Fruit fly (Drosophila melanogaster) whole organism, embryonic: ENCODE data around the gene CG15418.
A peak's percentile ranks its signal among the peaks of the same experiment; 100 is the strongest.

Source experiments
- ATbp ChIP-seq: fragments of 200-800 bp; sonication (Bioruptor generic); optimal IDR thresholded peaks from 2 replicates; lab custom pipeline; 2017; ENCODE audit warnings: missing biosample characterization, mild to moderate bottlenecking, missing genetic modification characterization, missing genetic modification reagents
- CG10209 ChIP-seq: fragments of 200-800 bp; sonication (Bioruptor generic); optimal IDR thresholded peaks from 3 replicates; lab custom pipeline; 2017; ENCODE audit warnings: missing biosample characterization, mild to moderate bottlenecking, missing genetic modification characterization, missing genetic modification reagents
- CG10321 ChIP-seq: fragments of 200-800 bp; sonication (Bioruptor generic); IDR thresholded peaks from 2 replicates; pipeline ENCODE4 v1.3.6; 2022; ENCODE audit warnings: missing biosample characterization, missing genetic modification characterization
- CG10431 ChIP-seq: fragments of 200-800 bp; sonication (Bioruptor generic); optimal IDR thresholded peaks from 3 replicates; lab custom pipeline; 2018; ENCODE audit warnings: missing biosample characterization, mild to moderate bottlenecking, missing genetic modification characterization
- CG11696 ChIP-seq: fragments of 200-800 bp; sonication (Bioruptor generic); IDR thresholded peaks from 2 replicates; pipeline ENCODE4 v1.3.6; 2022; ENCODE audit warnings: missing biosample characterization, missing genetic modification characterization
- CG12219 ChIP-seq: fragments of 200-800 bp; sonication (Bioruptor generic); optimal IDR thresholded peaks from 3 replicates; lab custom pipeline; 2018; ENCODE audit warnings: missing biosample characterization, mild to moderate bottlenecking, missing genetic modification characterization
- CG13894 ChIP-seq: fragments of 200-800 bp; sonication (Bioruptor generic); optimal IDR thresholded peaks from 3 replicates; lab custom pipeline; 2018; ENCODE audit warnings: missing biosample characterization, mild to moderate bottlenecking, missing genetic modification characterization, moderate library complexity
- CG15696 ChIP-seq: fragments of 200-800 bp; sonication (Bioruptor generic); optimal IDR thresholded peaks from 2 replicates; lab custom pipeline; 2019; ENCODE audit warnings: missing biosample characterization, mild to moderate bottlenecking, missing genetic modification characterization, moderate library complexity
- CG18619 ChIP-seq: fragments of 200-800 bp; sonication (Bioruptor generic); optimal IDR thresholded peaks from 3 replicates; lab custom pipeline; 2017; ENCODE audit warnings: missing biosample characterization, mild to moderate bottlenecking, missing genetic modification characterization
- CG31224 ChIP-seq: fragments of 200-800 bp; sonication (Bioruptor generic); IDR thresholded peaks from 2 replicates; pipeline ENCODE4 v1.3.6; 2022; ENCODE audit warnings: missing biosample characterization, missing genetic modification characterization
- CG3281 ChIP-seq: fragments of 200-800 bp; sonication (Bioruptor generic); optimal IDR thresholded peaks from 3 replicates; lab custom pipeline; 2017; ENCODE audit warnings: missing biosample characterization, mild to moderate bottlenecking, missing genetic modification characterization
- CG3726 ChIP-seq: fragments of 200-800 bp; sonication (Bioruptor generic); IDR thresholded peaks from 3 replicates; pipeline ENCODE4, ENCODE4 v1.3.6; 2022; ENCODE audit warnings: missing biosample characterization, missing genetic modification characterization
- CG4707 ChIP-seq: fragments of 200-800 bp; sonication (Bioruptor generic); optimal IDR thresholded peaks from 2 replicates; lab custom pipeline; 2018; ENCODE audit warnings: missing biosample characterization, mild to moderate bottlenecking, missing genetic modification characterization, moderate library complexity
- CG4820 ChIP-seq: fragments of 200-800 bp; sonication (Bioruptor generic); optimal IDR thresholded peaks from 3 replicates; lab custom pipeline; 2016; ENCODE audit warnings: missing biosample characterization, missing genetic modification characterization
- CG9215 ChIP-seq: fragments of 200-800 bp; sonication (Bioruptor generic); IDR thresholded peaks from 2 replicates; pipeline ENCODE4 v1.3.6; 2022; ENCODE audit warnings: missing biosample characterization, missing genetic modification characterization
- CG9727 ChIP-seq: fragments of 200-800 bp; sonication (Bioruptor generic); optimal IDR thresholded peaks from 3 replicates; lab custom pipeline; 2017; ENCODE audit warnings: missing biosample characterization, mild to moderate bottlenecking, missing genetic modification characterization
- CG9817 ChIP-seq: fragments of 200-800 bp; sonication (Bioruptor generic); optimal IDR thresholded peaks from 2 replicates; lab custom pipeline; 2018; ENCODE audit warnings: missing biosample characterization, mild to moderate bottlenecking, missing genetic modification characterization, moderate library complexity
- Gsc ChIP-seq: fragments of 200-800 bp; sonication (Bioruptor generic); IDR thresholded peaks from 2 replicates; pipeline ENCODE4 v1.3.6; 2022; ENCODE audit warnings: missing biosample characterization, missing genetic modification characterization
- Hey ChIP-seq: fragments of 200-800 bp; sonication (Bioruptor generic); optimal IDR thresholded peaks from 3 replicates; lab custom pipeline; 2018; ENCODE audit warnings: missing biosample characterization, mild to moderate bottlenecking, missing genetic modification characterization
- Nf-YB ChIP-seq: fragments of 200-800 bp; sonication (Bioruptor generic); optimal IDR thresholded peaks from 3 replicates; lab custom pipeline; 2019; ENCODE audit warnings: missing biosample characterization, mild to moderate bottlenecking, missing genetic modification characterization, moderate library complexity
- Nf-YC ChIP-seq: fragments of 200-800 bp; optimal IDR thresholded peaks from 3 replicates; lab custom pipeline; 2019; ENCODE audit warnings: missing biosample characterization, mild to moderate bottlenecking, missing genetic modification characterization, moderate library complexity
- NfI ChIP-seq: fragments of 200-800 bp; sonication (Bioruptor generic); optimal IDR thresholded peaks from 3 replicates; lab custom pipeline; 2018; ENCODE audit warnings: missing biosample characterization, mild to moderate bottlenecking, missing genetic modification characterization, moderate library complexity
- Oli ChIP-seq: fragments of 200-800 bp; sonication (Bioruptor generic); optimal IDR thresholded peaks from 2 replicates; lab custom pipeline; 2018; ENCODE audit warnings: missing biosample characterization, mild to moderate bottlenecking, missing genetic modification characterization, moderate library complexity
- Vsx1 ChIP-seq: fragments of 200-800 bp; sonication (Bioruptor generic); optimal IDR thresholded peaks from 2 replicates; lab custom pipeline; 2017; ENCODE audit warnings: missing biosample characterization, mild to moderate bottlenecking, missing genetic modification characterization, missing genetic modification reagents
- Xrp1 ChIP-seq: fragments of 200-800 bp; sonication (Bioruptor generic); IDR thresholded peaks from 2 replicates; pipeline ENCODE4 v1.3.6; 2022; ENCODE audit warnings: missing biosample characterization, missing genetic modification characterization
- cas ChIP-seq: fragments of 200-800 bp; sonication (Bioruptor generic); IDR thresholded peaks from 2 replicates; pipeline ENCODE4 v1.3.6; 2022; ENCODE audit warnings: missing biosample characterization, missing genetic modification characterization
- chif ChIP-seq, 2 experiments: fragments of 200-800 bp; sonication (Bioruptor generic); optimal IDR thresholded peaks; 3 replicates each; lab custom pipeline; 2016; ENCODE audit warnings: missing biosample characterization in 2 of 2, missing genetic modification characterization in 2 of 2
- chm ChIP-seq: fragments of 200-800 bp; sonication (Bioruptor generic); IDR thresholded peaks from 2 replicates; pipeline ENCODE4 v1.3.6; 2022; ENCODE audit warnings: missing biosample characterization, missing genetic modification characterization
- crol ChIP-seq: fragments of 200-800 bp; sonication (Bioruptor generic); IDR thresholded peaks from 2 replicates; pipeline ENCODE4 v1.3.6; 2022; ENCODE audit warnings: missing biosample characterization, missing genetic modification characterization
- dimm ChIP-seq: fragments of 200-800 bp; sonication (Bioruptor generic); IDR thresholded peaks from 2 replicates; pipeline ENCODE4 v1.3.6; 2022; ENCODE audit warnings: missing biosample characterization, missing genetic modification characterization
- dmrt11E ChIP-seq: fragments of 200-800 bp; sonication (Bioruptor generic); optimal IDR thresholded peaks from 3 replicates; lab custom pipeline; 2018; ENCODE audit warnings: missing biosample characterization, mild to moderate bottlenecking, missing genetic modification characterization, moderate library complexity
- fu2 ChIP-seq: fragments of 200-800 bp; sonication (Bioruptor generic); optimal IDR thresholded peaks from 2 replicates; lab custom pipeline; 2016; ENCODE audit warnings: missing biosample characterization, missing genetic modification characterization
- gce ChIP-seq: fragments of 200-800 bp; sonication (Bioruptor generic); IDR thresholded peaks from 3 replicates; pipeline ENCODE4 v1.3.6; 2022; ENCODE audit warnings: missing biosample characterization, missing genetic modification characterization
- grn ChIP-seq: fragments of 200-800 bp; sonication (Bioruptor generic); optimal IDR thresholded peaks from 3 replicates; lab custom pipeline; 2017; ENCODE audit warnings: missing biosample characterization, missing genetic modification characterization
- kni ChIP-seq: fragments of 200-800 bp; sonication (Bioruptor generic); optimal IDR thresholded peaks from 3 replicates; lab custom pipeline; 2017; ENCODE audit warnings: mild to moderate bottlenecking, missing biosample characterization, missing genetic modification reagents, missing genetic modification characterization
- lbe ChIP-seq: fragments of 200-800 bp; sonication (Bioruptor generic); optimal IDR thresholded peaks from 2 replicates; lab custom pipeline; 2016; ENCODE audit warnings: missing biosample characterization, mild to moderate bottlenecking, missing genetic modification characterization
- luna ChIP-seq: fragments of 200-800 bp; sonication (Bioruptor generic); optimal IDR thresholded peaks from 2 replicates; lab custom pipeline; 2016; ENCODE audit warnings: missing biosample characterization, missing genetic modification characterization
- psq ChIP-seq: fragments of 200-800 bp; sonication (Bioruptor generic); optimal IDR thresholded peaks from 2 replicates; lab custom pipeline; 2017; ENCODE audit warnings: missing biosample characterization, missing genetic modification characterization
- repo ChIP-seq: fragments of 200-800 bp; sonication (Bioruptor generic); optimal IDR thresholded peaks from 2 replicates; lab custom pipeline; 2016; ENCODE audit warnings: missing biosample characterization, missing genetic modification characterization
- sd ChIP-seq: fragments of 200-800 bp; sonication (Bioruptor generic); optimal IDR thresholded peaks from 3 replicates; lab custom pipeline; 2018; ENCODE audit warnings: missing biosample characterization, mild to moderate bottlenecking, missing genetic modification characterization, moderate library complexity
- sens ChIP-seq: fragments of 200-800 bp; sonication (Bioruptor generic); peaks from one replicate; lab custom pipeline; 2016; ENCODE audit warnings: missing biosample characterization, missing genetic modification characterization
- seq ChIP-seq: fragments of 200-800 bp; sonication (Bioruptor generic); IDR thresholded peaks from 2 replicates; pipeline ENCODE4 v1.3.6; 2022; ENCODE audit warnings: missing biosample characterization, missing genetic modification characterization
- sisA ChIP-seq: fragments of 200-800 bp; sonication (Bioruptor generic); IDR thresholded peaks from 2 replicates; pipeline ENCODE4 v1.3.6; 2022; ENCODE audit warnings: missing biosample characterization, missing genetic modification characterization
- sob ChIP-seq: fragments of 200-800 bp; sonication (Bioruptor generic); IDR thresholded peaks from 2 replicates; pipeline ENCODE4 v1.3.6; 2022; ENCODE audit warnings: missing biosample characterization, missing genetic modification characterization
- sqz ChIP-seq: fragments of 200-800 bp; sonication (Bioruptor generic); optimal IDR thresholded peaks from 3 replicates; lab custom pipeline; 2018; ENCODE audit warnings: missing biosample characterization, mild to moderate bottlenecking, missing genetic modification characterization
- unc-4 ChIP-seq: fragments of 200-800 bp; sonication (Bioruptor generic); IDR thresholded peaks from 2 replicates; pipeline ENCODE4 v1.3.6; 2022; ENCODE audit warnings: missing biosample characterization, missing genetic modification characterization; ENCODE audit not compliant: partially characterized antibody

The CG15418 gene

dm6 chr2L:3594000-3594399 is 27.5 kb downstream of the CG15418 start (continued):
- TF ChIP-seq CG4820 (GFP tag; lab: Kevin White, UChicago) (peak; percentile 54), Vsx1 (GFP tag; lab: Kevin White, UChicago) (no peak), Gsc (GFP tag; lab: Robert Waterston, UW) (peak; percentile 46; the same call in 1 of the 2 replicates), psq (GFP tag; lab: Kevin White, UChicago) (no peak), cas (GFP tag; lab: Robert Waterston, UW) (no peak), gce (GFP tag; lab: Robert Waterston, UW) (no peak), sqz (GFP tag; lab: Kevin White, UChicago) (no peak), lbe (peak; percentile 48)

DNA sequence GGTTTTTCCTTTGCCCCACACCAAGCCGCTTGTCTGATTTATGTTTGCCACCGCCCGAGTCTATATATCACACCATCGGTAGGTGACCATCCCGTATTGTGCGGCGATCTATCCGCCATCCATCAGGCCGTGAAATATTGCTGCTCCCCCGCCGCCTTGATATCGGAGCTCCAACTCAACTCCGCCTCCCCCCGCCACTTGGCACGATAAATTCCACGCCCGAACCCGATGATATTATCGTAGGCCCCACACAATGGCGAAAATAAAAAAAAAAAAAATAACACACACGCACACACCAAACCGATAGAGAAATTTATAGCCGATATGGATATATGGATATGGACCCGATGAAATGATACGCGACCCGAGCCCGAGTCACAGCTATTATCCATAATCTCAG is 30.7 kb downstream of the CG15418 start:
- TF ChIP-seq sd (tag; lab: Kevin White, UChicago), result peak; percentile 68
- TF ChIP-seq grn (GFP tag; lab: Kevin White, UChicago), result peak; percentile 45
- no peak for TF ChIP-seq CG15696 (tag; lab: Kevin White, UChicago)
- no peak for TF ChIP-seq CG10321 (GFP tag; lab: Robert Waterston, UW)
- no peak for TF ChIP-seq sisA (GFP tag; lab: Robert Waterston, UW)
- no peak for TF ChIP-seq luna (GFP tag; lab: Kevin White, UChicago)
- no peak for TF ChIP-seq unc-4 (GFP tag; lab: Robert Waterston, UW)
- no peak for TF ChIP-seq CG9817 (tag; lab: Kevin White, UChicago)
- peak; percentile 59; the same call in 1 of the 2 replicates for TF ChIP-seq crol (GFP tag; lab: Robert Waterston, UW)
- no peak for TF ChIP-seq CG11696 (GFP tag; lab: Robert Waterston, UW)
- no peak for TF ChIP-seq CG12219 (GFP tag; lab: Kevin White, UChicago)
- peak; percentile 61 for TF ChIP-seq kni
- TF ChIP-seq sob, result 0 out of 2 replicates have a peak, but pooled peaks have one; percentile 18
- peak; percentile 26 for TF ChIP-seq sqz (GFP tag; lab: Kevin White, UChicago)
- peak; percentile 26 for TF ChIP-seq CG13894
- TF ChIP-seq fu2, result no peak
- TF ChIP-seq CG3281, result no peak
- TF ChIP-seq sens (GFP tag; lab: Kevin White, UChicago), result peak; percentile 17
- TF ChIP-seq dimm (GFP tag; lab: Robert Waterston, UW), result no peak

- TF ChIP-seq seq (GFP tag; lab: Robert Waterston, UW) (peak; percentile 7; the same call in 1 of the 2 replicates), Nf-YB (GFP tag; lab: Kevin White, UChicago) (peak; percentile 87), chif (GFP tag; optimal IDR thresholded peaks at IDR 0.05; lab: Kevin White, UChicago) (no peak), Nf-YC (tag; lab: Kevin White, UChicago) (peak; percentile 65)
Observed at dm6 chr2L:3588841-3589240, 32.7 kb downstream of the CG15418 start.

dm6 chr2L:3587907-3588733 is 33.4 kb downstream of the CG15418 start:
- TF ChIP-seq CG10209 (GFP tag; lab: Kevin White, UChicago) (peak; percentile 75), Xrp1 (peak; percentile 96), dmrt11E (tag; lab: Kevin White, UChicago) (peak; percentile 97), CG31224 (peak; percentile 43; the same call in 1 of the 2 replicates), CG3726 (GFP tag; lab: Robert Waterston, UW) (peak; percentile 46; the same call in 1 of the 3 replicates), CG9215 (peak; percentile 32; the same call in 1 of the 2 replicates), Oli (tag; lab: Kevin White, UChicago) (peak; percentile 87), NfI (GFP tag; lab: Kevin White, UChicago) (peak; percentile 50), CG4707 (peak; percentile 71), CG10431 (GFP tag; lab: Kevin White, UChicago) (peak; percentile 39), repo (GFP tag; lab: Kevin White, UChicago) (no peak), ATbp (GFP tag; lab: Kevin White, UChicago) (peak; percentile 79), chm (peak; percentile 52), CG18619 (peak; percentile 44), Hey (no peak), CG9727 (GFP tag; lab: Kevin White, UChicago) (peak; percentile 95)
